Worm (Caenorhabditis elegans): Measurements from ENCODE around the gene F53C3.8.
A peak's percentile ranks its signal among the peaks of the same experiment; 100 is the strongest.

ce11 chrII:3896920-3897319 is 5.7 kb downstream of the F53C3.8 start:
- TF ChIP-seq ama-1 (optimal IDR thresholded peaks at IDR 0.05): no peak
- no peak for TF ChIP-seq ceh-18 (tag; optimal IDR thresholded peaks at IDR 0.05)
- TF ChIP-seq sdc-2 (tag; optimal IDR thresholded peaks at IDR 0.05): no peak
- no peak for TF ChIP-seq pag-3 (tag; optimal IDR thresholded peaks at IDR 0.05; ENCODE audit: borderline replicate concordance)
- peak; percentile 32 for TF ChIP-seq ets-4 (tag; optimal IDR thresholded peaks at IDR 0.05)

All from whole organism, late embryonic.